Worm (Caenorhabditis elegans): ENCODE data around the gene ipla-3.

The ipla-3 gene

ce11 chrV:20716830-20717441 lies 12.1 kb downstream of the ipla-3 start:
- TF ChIP-seq ama-1 (optimal IDR thresholded peaks at IDR 0.05) (peak; percentile 64), mep-1 (tag; optimal IDR thresholded peaks at IDR 0.05) (peak; percentile 6), ztf-11 (tag; optimal IDR thresholded peaks at IDR 0.05) (no peak), nhr-48 (tag; optimal IDR thresholded peaks at IDR 0.05) (peak; percentile 4), aly-2 (tag; optimal IDR thresholded peaks at IDR 0.05) (no peak), dmd-9 (GFP tag; IDR thresholded peaks at IDR 0.05) (peak; percentile 56; the same call in 1 of the 2 replicates), lin-1 (GFP tag; IDR thresholded peaks at IDR 0.05) (0 out of 2 replicates have a peak, but pooled peaks have one; percentile 43), ceh-62 (tag; optimal IDR thresholded peaks at IDR 0.05) (no peak), dmd-6 (GFP tag; IDR thresholded peaks at IDR 0.05) (0 out of 2 replicates have a peak, but pooled peaks have one; percentile 13), snpc-1.2 (GFP tag; IDR thresholded peaks at IDR 0.05) (0 out of 2 replicates have a peak, but pooled peaks have one; percentile 19), hif-1 (tag; optimal IDR thresholded peaks at IDR 0.05) (peak in 1 of 2 experiments; percentile 45), mes-2 (tag; optimal IDR thresholded peaks at IDR 0.05; ENCODE audit: poor library complexity, severe bottlenecking) (peak; percentile 9), daf-16 (GFP tag; optimal IDR thresholded peaks at IDR 0.05) (peak in 1 of 2 experiments; percentile 63), daf-16 (tag; optimal IDR thresholded peaks at IDR 0.05) (no peak), madf-5 (GFP tag; IDR thresholded peaks at IDR 0.05) (0 out of 4 replicates have a peak, but pooled peaks of 1 of the 2 experiments have one; percentile 11), zfp-3 (GFP tag; conservative IDR thresholded peaks at IDR 0.05) (0 out of 2 replicates have a peak, but pooled peaks have one; percentile 47), T26A8.4 (GFP tag; IDR thresholded peaks at IDR 0.05) (peak; percentile 55), Y75B8A.6 (GFP tag; IDR thresholded peaks at IDR 0.05) (0 out of 2 replicates have a peak, but pooled peaks have one; percentile 13), madf-9 (GFP tag; conservative IDR thresholded peaks at IDR 0.05) (no peak)

ce11 chrV:20716267-20716666 lies 12.8 kb downstream of the ipla-3 start:
- TF ChIP-seq spr-1 (tag; optimal IDR thresholded peaks at IDR 0.05): no peak
- no peak for TF ChIP-seq zfp-2 (tag; optimal IDR thresholded peaks at IDR 0.05)
- TF ChIP-seq lin-13 (GFP tag; optimal IDR thresholded peaks at IDR 0.05): no peak
- no peak for TF ChIP-seq daf-16 (GFP tag; optimal IDR thresholded peaks at IDR 0.05)
- no peak for TF ChIP-seq daf-16 (tag; optimal IDR thresholded peaks at IDR 0.05)
- TF ChIP-seq vab-7 (GFP tag; IDR thresholded peaks at IDR 0.05): no peak
- no peak for TF ChIP-seq nhr-42 (GFP tag; IDR thresholded peaks at IDR 0.05)
- no peak for TF ChIP-seq snpc-4 (tag; optimal IDR thresholded peaks at IDR 0.05)
- TF ChIP-seq php-3 (GFP tag; IDR thresholded peaks at IDR 0.05): no peak
- no peak for TF ChIP-seq nhr-48 (tag; optimal IDR thresholded peaks at IDR 0.05)
- TF ChIP-seq Y75B8A.6 (GFP tag; IDR thresholded peaks at IDR 0.05): no peak
- TF ChIP-seq dmd-6 (GFP tag; IDR thresholded peaks at IDR 0.05): no peak
- TF ChIP-seq hlh-30 (tag; optimal IDR thresholded peaks at IDR 0.05; ENCODE audit: insufficient read depth): no peak
- no peak for TF ChIP-seq madf-9 (GFP tag; conservative IDR thresholded peaks at IDR 0.05)
- no peak for TF ChIP-seq arid-1 (GFP tag; conservative IDR thresholded peaks at IDR 0.05)
- TF ChIP-seq cey-2 (tag; optimal IDR thresholded peaks at IDR 0.05; ENCODE audit: borderline replicate concordance, insufficient read depth): no peak

- TF ChIP-seq aha-1 (tag) (peak; percentile 81), nhr-6 (tag; optimal IDR thresholded peaks at IDR 0.05) (no peak), ama-1 (optimal IDR thresholded peaks at IDR 0.05) (peak; percentile 16), daf-16 (GFP tag; optimal IDR thresholded peaks at IDR 0.05) (no peak), daf-16 (tag; optimal IDR thresholded peaks at IDR 0.05) (peak; percentile 7), nhr-76 (tag; optimal IDR thresholded peaks at IDR 0.05) (no peak)
These were observed 14.6 kb downstream of the ipla-3 start for ce11 chrV:20714503-20714902.

ce11 chrV:20713620-20714019 lies 15.5 kb downstream of the ipla-3 start, which contains the start of gene Y44A6C.1:
TSS of gene Y44A6C.1 (plus strand) at chrV:20713920.
- TF ChIP-seq dve-1 (tag; optimal IDR thresholded peaks at IDR 0.05; ENCODE audit: insufficient read depth) (no peak), hlh-30 (tag; optimal IDR thresholded peaks at IDR 0.05; ENCODE audit: insufficient read depth) (no peak), daf-16 (GFP tag; optimal IDR thresholded peaks at IDR 0.05) (no peak), daf-16 (tag; optimal IDR thresholded peaks at IDR 0.05) (peak; percentile 15)
